Worm (Caenorhabditis elegans): ENCODE results near the gene F45D11.5.
"Not testable (repeated sequence)": the region's sequence is repeated elsewhere in the genome, so short reads cannot be mapped to it uniquely, and the experiment has no call there.

The F45D11.5 gene

ce11 chrII:1001351-1001750 lies at the start of gene F45D11.5, which contains the start of gene fbxb-30:
Gene F45D11.5, plus strand, starts transcription at chrII:1001702.
Gene fbxb-30, minus strand, starts transcription at chrII:1001451.
- TF ChIP-seq ztf-26 (tag; optimal IDR thresholded peaks at IDR 0.05) (no peak), lag-1 (GFP tag; IDR thresholded peaks at IDR 0.05) (no peak), Y56A3A.18 (GFP tag; IDR thresholded peaks at IDR 0.05) (no peak), hmg-20 (GFP tag; IDR thresholded peaks at IDR 0.05) (no peak), ztf-18 (tag; optimal IDR thresholded peaks at IDR 0.05) (no peak), ZK185.1 (tag; optimal IDR thresholded peaks at IDR 0.05; ENCODE audit: poor library complexity, severe bottlenecking) (no peak), ztf-28 (GFP tag; IDR thresholded peaks at IDR 0.05) (no peak), aptf-2 (GFP tag; conservative IDR thresholded peaks at IDR 0.05) (no peak), F22D6.2 (tag; optimal IDR thresholded peaks at IDR 0.05) (no peak), chd-7 (tag; optimal IDR thresholded peaks at IDR 0.05) (no peak), attf-6 (GFP tag; IDR thresholded peaks at IDR 0.05) (no peak), madf-3 (GFP tag; IDR thresholded peaks at IDR 0.05) (no peak), nhr-179 (tag; optimal IDR thresholded peaks at IDR 0.05) (no peak), F57C9.4 (tag; optimal IDR thresholded peaks at IDR 0.05) (no peak), attf-3 (GFP tag; conservative IDR thresholded peaks at IDR 0.05) (no peak)

ce11 chrII:953052-953451 lies 48.5 kb upstream of the F45D11.5 start:
- TF ChIP-seq C06A6.2 (GFP tag; conservative IDR thresholded peaks at IDR 0.05) = no peak
- no peak for TF ChIP-seq madf-6 (GFP tag; IDR thresholded peaks at IDR 0.05)
- 0 out of 2 replicates have a peak, but pooled peaks have one; percentile 5 for TF ChIP-seq zfh-2 (GFP tag; conservative IDR thresholded peaks at IDR 0.05)

- not testable (repeated sequence) for TF ChIP-seq F33H1.4 (GFP tag; IDR thresholded peaks at IDR 0.05); mes-4 (tag; optimal IDR thresholded peaks at IDR 0.05); ceh-79 (tag; optimal IDR thresholded peaks at IDR 0.05)
These were observed 46.9 kb upstream of the F45D11.5 start, which contains the start of gene fbxc-7 for ce11 chrII:954626-955025. Gene fbxc-7, plus strand, starts transcription at chrII:954926.

ce11 chrII:958618-959017 lies 42.9 kb upstream of the F45D11.5 start, which contains the start of gene sdz-4:
Gene sdz-4, plus strand, starts transcription at chrII:958918.
- TF ChIP-seq cebp-1 (GFP tag; IDR thresholded peaks at IDR 0.05) (no peak), cebp-1 (tag; optimal IDR thresholded peaks at IDR 0.05) (no peak), zfh-2 (GFP tag; conservative IDR thresholded peaks at IDR 0.05) (no peak), Y67H2A.10 (GFP tag; conservative IDR thresholded peaks at IDR 0.05) (no peak), B0336.3 (GFP tag; IDR thresholded peaks at IDR 0.05) (no peak), ZK185.1 (tag; optimal IDR thresholded peaks at IDR 0.05; ENCODE audit: poor library complexity, severe bottlenecking) (no peak), ccch-3 (GFP tag; optimal IDR thresholded peaks at IDR 0.05) (no peak), ceh-100 (GFP tag; IDR thresholded peaks at IDR 0.05) (no peak), ekl-4 (GFP tag; IDR thresholded peaks at IDR 0.05) (no peak), dpff-1 (tag; optimal IDR thresholded peaks at IDR 0.05) (no peak), somi-1 (GFP tag; optimal IDR thresholded peaks at IDR 0.05) (no peak), hlh-12 (tag; optimal IDR thresholded peaks at IDR 0.05) (no peak), cebp-2 (GFP tag; IDR thresholded peaks at IDR 0.05) (no peak), dox-1 (GFP tag; IDR thresholded peaks at IDR 0.05) (no peak), T07F8.4 (tag; optimal IDR thresholded peaks at IDR 0.05) (no peak), nhr-27 (tag; optimal IDR thresholded peaks at IDR 0.05) (no peak), Y79H2A.3 (GFP tag; conservative IDR thresholded peaks at IDR 0.05) (no peak), rcor-1 (GFP tag; IDR thresholded peaks at IDR 0.05) (no peak), K12H6.12 (tag; optimal IDR thresholded peaks at IDR 0.05) (no peak), ztf-3 (GFP tag; optimal IDR thresholded peaks at IDR 0.05) (no peak), let-526 (GFP tag; IDR thresholded peaks at IDR 0.05) (no peak)

All from whole organism, young adult.